Fruit fly (Drosophila melanogaster): Measurements from ENCODE around the gene Cp38.

The Cp38 gene

dm6 chrX:8493473-8493872 lies 11.8 kb downstream of the Cp38 start (continued):
- TF ChIP-seq Taf1 (GFP tag; IDR thresholded peaks at IDR 0.05) (no peak), CG9215 (GFP tag; IDR thresholded peaks at IDR 0.05) (no peak), CG9727 (GFP tag; optimal IDR thresholded peaks at IDR 0.05) (no peak), grn (GFP tag; optimal IDR thresholded peaks at IDR 0.05) (no peak), CG8089 (GFP tag; optimal IDR thresholded peaks at IDR 0.05) (no peak), CG16813 (GFP tag; IDR thresholded peaks at IDR 0.05; ENCODE audit: partially characterized antibody) (no peak), kni (GFP tag; optimal IDR thresholded peaks at IDR 0.05) (no peak), CG1647 (GFP tag; optimal IDR thresholded peaks at IDR 0.05) (no peak), mld (GFP tag; IDR thresholded peaks at IDR 0.05; ENCODE audit: partially characterized antibody) (no peak), H2.0 (GFP tag; IDR thresholded peaks at IDR 0.05) (peak; percentile 54), exex (tag; optimal IDR thresholded peaks at IDR 0.05) (no peak), wdn (GFP tag; IDR thresholded peaks at IDR 0.05) (0 out of 2 replicates have a peak, but pooled peaks have one; percentile 32), HLH4C (GFP tag; IDR thresholded peaks at IDR 0.05; ENCODE audit: partially characterized antibody) (no peak), Meics (GFP tag; optimal IDR thresholded peaks at IDR 0.05) (peak; percentile 58), CG4328 (GFP tag; optimal IDR thresholded peaks at IDR 0.05) (no peak), NK7.1 (GFP tag; optimal IDR thresholded peaks at IDR 0.05) (peak; percentile 12), CG2202 (tag; optimal IDR thresholded peaks at IDR 0.05) (no peak), CG6854 (GFP tag; optimal IDR thresholded peaks at IDR 0.05) (no peak), nau (GFP tag; optimal IDR thresholded peaks at IDR 0.05) (peak; percentile 21), CG1832 (GFP tag; optimal IDR thresholded peaks at IDR 0.05) (no peak), CHES-1-like (GFP tag; optimal IDR thresholded peaks at IDR 0.05) (peak; percentile 20), ash1 (GFP tag; optimal IDR thresholded peaks at IDR 0.05) (no peak), danr (GFP tag; IDR thresholded peaks at IDR 0.05) (peak; percentile 27; the same call in 1 of the 2 replicates), gcm2 (GFP tag; optimal IDR thresholded peaks at IDR 0.05) (no peak), ato (GFP tag; IDR thresholded peaks at IDR 0.05; ENCODE audit: partially characterized antibody) (no peak), Hand (GFP tag; optimal IDR thresholded peaks at IDR 0.05) (no peak), otp (GFP tag; IDR thresholded peaks at IDR 0.05) (peak; percentile 64; the same call in 1 of the 3 replicates), Atf3 (GFP tag; optimal IDR thresholded peaks at IDR 0.05) (no peak), CG6689 (GFP tag; IDR thresholded peaks at IDR 0.05) (peak; percentile 57), lmd (GFP tag; IDR thresholded peaks at IDR 0.05) (peak; percentile 73), stwl (tag; optimal IDR thresholded peaks at IDR 0.05) (no peak), Gsc (GFP tag; IDR thresholded peaks at IDR 0.05) (no peak), Hr78 (GFP tag; optimal IDR thresholded peaks at IDR 0.05) (no peak), trh (GFP tag; optimal IDR thresholded peaks at IDR 0.05) (no peak), cas (GFP tag; IDR thresholded peaks at IDR 0.05) (no peak), sqz (GFP tag; optimal IDR thresholded peaks at IDR 0.05) (no peak), Awh (GFP tag; IDR thresholded peaks at IDR 0.05) (0 out of 2 replicates have a peak, but pooled peaks have one; percentile 28), D (optimal IDR thresholded peaks at IDR 0.05) (no peak), D (GFP tag; optimal IDR thresholded peaks at IDR 0.05) (no peak), dm (GFP tag; optimal IDR thresholded peaks at IDR 0.05) (no peak), Fer1 (GFP tag; optimal IDR thresholded peaks at IDR 0.05) (peak; percentile 36), Oli (tag; optimal IDR thresholded peaks at IDR 0.05) (peak; percentile 41), dmrt11E (tag; optimal IDR thresholded peaks at IDR 0.05) (no peak), Sox100B (GFP tag; optimal IDR thresholded peaks at IDR 0.05) (no peak), slp2 (GFP tag; optimal IDR thresholded peaks at IDR 0.05) (no peak), CG9797 (GFP tag; optimal IDR thresholded peaks at IDR 0.05) (no peak), CG15011 (GFP tag; optimal IDR thresholded peaks at IDR 0.05) (peak; percentile 29), Camta (GFP tag; optimal IDR thresholded peaks at IDR 0.05) (no peak), pan (optimal IDR thresholded peaks at IDR 0.05) (no peak), pan (GFP tag; optimal IDR thresholded peaks at IDR 0.05 in 1 of 2, IDR thresholded peaks at IDR 0.05 in 1 of 2) (peak in 1 of 2 experiments; percentile 41), CG4730 (GFP tag; IDR thresholded peaks at IDR 0.05) (0 out of 2 replicates have a peak, but pooled peaks have one; percentile 32), CG1792 (GFP tag; optimal IDR thresholded peaks at IDR 0.05) (no peak)
